Fruit fly (Drosophila melanogaster): Measurements from ENCODE around the gene IntS6.

dm6 chrX:5745840-5746815 is 926 bp downstream of the IntS6 start:
- TF ChIP-seq usp (GFP tag; optimal IDR thresholded peaks at IDR 0.05) = no peak
- TF ChIP-seq pan (optimal IDR thresholded peaks at IDR 0.05) = no peak
- TF ChIP-seq CG8478 (optimal IDR thresholded peaks at IDR 0.05) = no peak
- TF ChIP-seq psq (optimal IDR thresholded peaks at IDR 0.05) = no peak
- no peak for TF ChIP-seq EcR (GFP tag; optimal IDR thresholded peaks at IDR 0.05)
- TF ChIP-seq Dll (optimal IDR thresholded peaks at IDR 0.05) = no peak
